Fruit fly (Drosophila melanogaster) whole organism, wandering third instar larva: ENCODE results near the gene CG3285.

Experiments
- Abd-B ChIP-seq: fragments of >200 bp; optimal IDR thresholded peaks from 2 replicates; lab custom pipeline; 2017; ENCODE audit warnings: missing biosample characterization, missing genetic modification characterization
- CG32264 ChIP-seq: fragments of 200-800 bp; sonication (Bioruptor generic); optimal IDR thresholded peaks from 2 replicates; lab custom pipeline; 2016; ENCODE audit warnings: missing biosample characterization, missing genetic modification characterization
- CG9705 ChIP-seq: fragments of 200-800 bp; sonication (Bioruptor generic); optimal IDR thresholded peaks from 2 replicates; lab custom pipeline; 2018; ENCODE audit warnings: missing biosample characterization, mild to moderate bottlenecking, missing genetic modification characterization
- CrebA ChIP-seq: fragments of 200-800 bp; sonication (Bioruptor generic); optimal IDR thresholded peaks from 2 replicates; lab custom pipeline; 2016; ENCODE audit warnings: missing biosample characterization, mild to moderate bottlenecking, missing genetic modification characterization, borderline replicate concordance
- Dfd ChIP-seq: fragments of >200 bp; optimal IDR thresholded peaks from 2 replicates; lab custom pipeline; 2017; ENCODE audit warnings: missing biosample characterization, missing genetic modification characterization
- Dif ChIP-seq: fragments of 200-275, 200-300 bp; sonication (Bioruptor generic); optimal IDR thresholded peaks from 2 replicates; lab custom pipeline; 2018; ENCODE audit warnings: missing biosample characterization, missing genetic modification characterization; ENCODE audit not compliant: partially characterized antibody
- GATAd ChIP-seq: sonication (Bioruptor generic); optimal IDR thresholded peaks from 2 replicates; lab custom pipeline; 2016; ENCODE audit warnings: missing biosample characterization, missing genetic modification characterization
- HLH106 ChIP-seq: fragments of 200-800 bp; optimal IDR thresholded peaks from 3 replicates; lab custom pipeline; 2019; ENCODE audit warnings: missing biosample characterization, mild to moderate bottlenecking, missing genetic modification characterization, moderate library complexity
- Hnf4 ChIP-seq: fragments of 200-800 bp; sonication (Bioruptor generic); optimal IDR thresholded peaks from 2 replicates; lab custom pipeline; 2016; ENCODE audit warnings: missing biosample characterization, mild to moderate bottlenecking, missing genetic modification characterization
- Hr78 ChIP-seq: fragments of >200 bp; optimal IDR thresholded peaks from 2 replicates; lab custom pipeline; 2017; ENCODE audit warnings: missing biosample characterization, missing genetic modification characterization
- Jra ChIP-seq: sonication (Bioruptor generic); optimal IDR thresholded peaks from 2 replicates; lab custom pipeline; 2016; ENCODE audit warnings: missing biosample characterization, missing genetic modification characterization
- Mio ChIP-seq: sonication (Bioruptor generic); optimal IDR thresholded peaks from 2 replicates; lab custom pipeline; 2016; ENCODE audit warnings: missing biosample characterization, missing genetic modification characterization
- Myc ChIP-seq: fragments of >200 bp; optimal IDR thresholded peaks from 2 replicates; lab custom pipeline; 2017
- N ChIP-seq: fragments of >200 bp; optimal IDR thresholded peaks from 2 replicates; lab custom pipeline; 2018; ENCODE audit warnings: missing biosample characterization, missing external identifiers, missing genetic modification characterization
- OdsH ChIP-seq: fragments of 200-800 bp; sonication (Bioruptor generic); optimal IDR thresholded peaks from 2 replicates; lab custom pipeline; 2016; ENCODE audit warnings: missing biosample characterization, mild to moderate bottlenecking, missing genetic modification characterization
- Rel ChIP-seq, 2 experiments: fragments of 200-800 bp; sonication (Bioruptor generic) in 1 of 2; optimal IDR thresholded peaks; 2 replicates in 1 of 2; 3 replicates in 1 of 2; lab custom pipeline; 2016 to 2019; ENCODE audit warnings: mild to moderate bottlenecking in 2 of 2, missing biosample characterization in 2 of 2, missing genetic modification characterization in 2 of 2, moderate library complexity in 1 of 2
- Sp1 ChIP-seq: fragments of 200-800 bp; sonication (Bioruptor generic); optimal IDR thresholded peaks from 3 replicates; lab custom pipeline; 2019; ENCODE audit warnings: missing biosample characterization, mild to moderate bottlenecking, missing genetic modification characterization, moderate library complexity
- Vsx2 ChIP-seq: fragments of 200-300, 225-300 bp; sonication (Bioruptor generic); optimal IDR thresholded peaks from 2 replicates; lab custom pipeline; 2018; ENCODE audit warnings: missing biosample characterization, missing genetic modification characterization; ENCODE audit not compliant: partially characterized antibody
- br ChIP-seq: fragments of 200-800 bp; sonication (Bioruptor generic); optimal IDR thresholded peaks from 2 replicates; lab custom pipeline; 2016; ENCODE audit warnings: missing biosample characterization, missing genetic modification characterization
- brk ChIP-seq: fragments of 200-800 bp; sonication (Bioruptor generic); optimal IDR thresholded peaks from 2 replicates; lab custom pipeline; 2016; ENCODE audit warnings: missing biosample characterization, mild to moderate bottlenecking, missing genetic modification characterization
- dl ChIP-seq, 2 experiments: fragments of 175-275, 200-275 bp in 1 of 2; fragments of 200-275 bp in 1 of 2; sonication (Bioruptor generic); optimal IDR thresholded peaks; lab custom pipeline; 2018; ENCODE audit warnings: mild to moderate bottlenecking in 2 of 2, missing biosample characterization in 2 of 2, missing genetic modification characterization in 2 of 2, moderate library complexity in 2 of 2; ENCODE audit not compliant: partially characterized antibody in 2 of 2, insufficient read depth in 1 of 2
- dmrt93B ChIP-seq: fragments of 200-800 bp; sonication (Bioruptor generic); optimal IDR thresholded peaks from 2 replicates; lab custom pipeline; 2018; ENCODE audit warnings: missing biosample characterization, mild to moderate bottlenecking, missing genetic modification characterization
- dsf ChIP-seq: sonication (Bioruptor generic); optimal IDR thresholded peaks from 2 replicates; lab custom pipeline; 2016; ENCODE audit warnings: missing biosample characterization, missing genetic modification characterization, borderline replicate concordance
- ey ChIP-seq: fragments of 200-800 bp; sonication (Bioruptor generic); optimal IDR thresholded peaks from 2 replicates; lab custom pipeline; 2016; ENCODE audit warnings: missing biosample characterization, missing genetic modification characterization
- foxo ChIP-seq, 2 experiments: fragments of 200-800 bp; sonication (Bioruptor generic); optimal IDR thresholded peaks; 2 replicates in 1 of 2; 3 replicates in 1 of 2; lab custom pipeline; 2016 to 2017; ENCODE audit warnings: missing biosample characterization in 2 of 2, missing genetic modification characterization in 2 of 2
- fru ChIP-seq: fragments of 200-800 bp; sonication (Bioruptor generic); optimal IDR thresholded peaks from 3 replicates; lab custom pipeline; 2016; ENCODE audit warnings: missing biosample characterization, mild to moderate bottlenecking, missing genetic modification characterization
- h ChIP-seq: fragments of 200-800 bp; sonication (Bioruptor generic); optimal IDR thresholded peaks from 3 replicates; lab custom pipeline; 2016; ENCODE audit warnings: missing biosample characterization, mild to moderate bottlenecking, missing genetic modification characterization
- jim ChIP-seq: fragments of 175-275, 200-325 bp; sonication (Bioruptor generic); optimal IDR thresholded peaks from 2 replicates; lab custom pipeline; 2016; ENCODE audit warnings: missing biosample characterization, mild to moderate bottlenecking, missing genetic modification characterization
- lola ChIP-seq: fragments of >200 bp; optimal IDR thresholded peaks from 2 replicates; lab custom pipeline; 2017; ENCODE audit warnings: missing biosample characterization, missing genetic modification characterization
- pan ChIP-seq: fragments of >200 bp; optimal IDR thresholded peaks from 2 replicates; lab custom pipeline; 2017
- psq ChIP-seq: fragments of 200-800 bp; sonication (Bioruptor generic); optimal IDR thresholded peaks from 3 replicates; lab custom pipeline; 2017; ENCODE audit warnings: missing biosample characterization, mild to moderate bottlenecking, missing genetic modification characterization, moderate library complexity
- rgr ChIP-seq: fragments of 200-800 bp; sonication (Bioruptor generic); optimal IDR thresholded peaks from 3 replicates; lab custom pipeline; 2016; ENCODE audit warnings: missing biosample characterization, mild to moderate bottlenecking, missing genetic modification characterization
- sage ChIP-seq: fragments of 200-800 bp; sonication (Bioruptor generic); optimal IDR thresholded peaks from 2 replicates; lab custom pipeline; 2016; ENCODE audit warnings: missing biosample characterization, mild to moderate bottlenecking, missing genetic modification characterization
- sv ChIP-seq: fragments of 200-800 bp; sonication (Bioruptor generic); optimal IDR thresholded peaks from 3 replicates; lab custom pipeline; 2016; ENCODE audit warnings: missing biosample characterization, missing genetic modification characterization
- tai ChIP-seq: sonication (Bioruptor generic); optimal IDR thresholded peaks from 2 replicates; lab custom pipeline; 2016; ENCODE audit warnings: missing biosample characterization, missing genetic modification characterization
- usp ChIP-seq: fragments of >200 bp; optimal IDR thresholded peaks from 2 replicates; lab custom pipeline; 2017; ENCODE audit warnings: missing biosample characterization, missing genetic modification characterization
- woc ChIP-seq: sonication (Bioruptor generic); optimal IDR thresholded peaks from 2 replicates; lab custom pipeline; 2016; ENCODE audit warnings: missing biosample characterization, mild to moderate bottlenecking, missing genetic modification characterization

Gene CG3285

DNA sequence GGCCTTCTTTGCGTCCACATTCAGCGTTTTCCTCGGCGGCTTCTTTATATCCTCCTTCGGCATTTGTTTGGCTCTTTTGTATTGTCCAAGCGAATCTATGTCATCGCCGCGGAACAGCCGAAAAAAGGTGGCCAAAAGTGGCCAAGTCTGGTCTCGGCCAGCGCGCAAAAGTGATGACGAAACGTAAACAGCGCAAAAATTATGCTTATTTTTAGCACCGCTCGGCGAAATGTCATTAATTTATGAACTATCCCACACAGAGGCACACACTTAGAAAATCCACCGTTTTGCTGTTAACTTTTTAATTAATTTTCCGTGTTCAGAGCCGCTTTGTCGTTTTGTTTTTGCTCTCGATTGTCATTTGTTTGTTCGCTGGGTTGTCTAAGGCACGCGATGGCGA, 40.2 kb downstream of the CG3285 start:
- TF ChIP-seq jim (no peak), N (GFP tag; lab: Kevin White, UChicago) (no peak), Sp1 (GFP tag; lab: Kevin White, UChicago) (no peak), CrebA (no peak), Hr78 (GFP tag; lab: Kevin White, UChicago) (no peak), Myc (lab: Kevin White, UChicago) (no peak), usp (GFP tag; lab: Kevin White, UChicago) (no peak), HLH106 (tag; lab: Kevin White, UChicago) (no peak), sage (no peak), fru (GFP tag; lab: Kevin White, UChicago) (no peak), Hnf4 (GFP tag; lab: Kevin White, UChicago) (no peak), Rel (GFP tag; optimal IDR thresholded peaks at IDR 0.05; lab: Kevin White, UChicago) (no peak), Rel (tag; optimal IDR thresholded peaks at IDR 0.05; lab: Kevin White, UChicago) (no peak)

DNA sequence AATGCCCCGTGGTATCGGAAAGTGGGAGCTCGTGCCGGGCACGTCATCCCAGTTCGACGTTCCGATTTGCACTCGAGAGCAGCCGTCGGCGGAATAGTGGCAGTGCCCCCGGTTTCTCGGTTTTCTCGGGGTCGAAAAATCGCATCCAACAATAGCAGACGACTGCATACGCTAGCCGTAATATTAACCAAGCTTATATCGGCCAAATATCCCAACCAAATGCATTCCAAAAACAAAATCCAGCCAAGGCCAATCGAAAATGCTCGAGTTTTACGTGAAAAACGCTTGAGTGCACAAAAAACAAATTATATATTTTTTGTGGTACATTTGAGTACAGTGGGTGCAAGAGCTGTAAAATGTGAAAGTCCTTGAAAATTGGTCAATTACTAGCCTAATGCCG, 40.6 kb downstream of the CG3285 start:
- no peak for TF ChIP-seq brk (GFP tag; lab: Kevin White, UChicago)

DNA sequence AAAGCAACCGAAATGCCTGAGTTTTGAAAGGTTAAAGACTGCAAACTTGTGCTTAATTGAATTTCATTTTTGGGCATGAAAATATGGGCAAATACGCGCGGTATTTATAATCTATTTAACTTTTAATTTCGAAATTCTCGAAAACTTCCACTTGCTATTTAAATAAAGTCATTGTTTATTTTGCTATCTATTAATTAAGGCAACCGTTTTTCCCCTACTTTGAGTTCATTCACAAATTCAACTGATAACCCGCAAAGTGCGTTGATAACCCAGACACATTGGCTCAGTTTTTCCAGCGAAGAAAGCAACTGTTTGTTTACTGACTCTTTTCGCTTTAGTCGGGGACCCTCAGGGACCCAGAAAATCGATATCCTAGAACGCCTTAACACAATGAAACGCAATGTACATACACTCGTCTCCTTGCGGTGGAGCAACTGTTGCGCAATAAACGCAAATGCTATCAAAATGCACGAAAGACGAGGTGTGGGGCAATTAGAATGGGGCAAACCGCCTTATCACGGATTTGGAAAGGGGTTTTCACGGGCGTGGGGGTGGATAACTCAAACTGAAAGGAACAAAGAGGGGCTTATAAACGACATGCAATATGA, 41.2 kb downstream of the CG3285 start:
- no peak for TF ChIP-seq HLH106 (tag; lab: Kevin White, UChicago)
- no peak for TF ChIP-seq Rel (GFP tag; optimal IDR thresholded peaks at IDR 0.05; lab: Kevin White, UChicago)
- TF ChIP-seq Rel (tag; optimal IDR thresholded peaks at IDR 0.05; lab: Kevin White, UChicago): peak; percentile 94
- no peak for TF ChIP-seq Sp1 (GFP tag; lab: Kevin White, UChicago)
- no peak for TF ChIP-seq dl (GFP tag; optimal IDR thresholded peaks at IDR 0.05; lab: Kevin White, UChicago; ENCODE audit: insufficient read depth in 1 of 2, partially characterized antibody in 2 of 2)

DNA sequence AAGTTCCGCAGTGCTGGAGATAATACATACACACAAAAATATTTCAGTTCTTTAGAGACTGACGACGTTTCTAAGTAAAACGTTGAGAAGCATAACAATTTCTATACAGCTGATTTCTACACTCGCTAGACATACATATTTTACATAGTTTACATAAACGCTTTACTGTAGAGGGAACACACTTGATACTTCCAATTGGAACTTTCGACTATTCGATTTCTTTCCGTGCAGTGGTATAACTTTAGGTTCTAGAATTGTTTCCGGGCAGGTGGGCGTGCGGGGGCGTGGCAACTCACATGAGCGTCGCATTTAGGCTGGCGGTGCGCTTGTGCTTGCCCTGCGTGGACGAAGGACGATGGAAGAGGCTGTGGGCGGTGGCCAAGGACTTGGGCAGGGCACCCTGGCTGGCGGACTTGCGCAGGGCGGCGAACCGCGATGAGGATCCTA, 41.8 kb downstream of the CG3285 start:
- TF ChIP-seq foxo (GFP tag; optimal IDR thresholded peaks at IDR 0.05; lab: Kevin White, UChicago) (peak in 1 of 2 experiments; percentile 10), GATAd (no peak), usp (GFP tag; lab: Kevin White, UChicago) (no peak), Hnf4 (GFP tag; lab: Kevin White, UChicago) (peak; percentile 12), Vsx2 (GFP tag; lab: Kevin White, UChicago) (no peak), fru (GFP tag; lab: Kevin White, UChicago) (peak; percentile 19), HLH106 (tag; lab: Kevin White, UChicago) (peak; percentile 31), jim (no peak), psq (peak; percentile 13)
- TF ChIP-seq, all 38 proteins: peak for 5

DNA sequence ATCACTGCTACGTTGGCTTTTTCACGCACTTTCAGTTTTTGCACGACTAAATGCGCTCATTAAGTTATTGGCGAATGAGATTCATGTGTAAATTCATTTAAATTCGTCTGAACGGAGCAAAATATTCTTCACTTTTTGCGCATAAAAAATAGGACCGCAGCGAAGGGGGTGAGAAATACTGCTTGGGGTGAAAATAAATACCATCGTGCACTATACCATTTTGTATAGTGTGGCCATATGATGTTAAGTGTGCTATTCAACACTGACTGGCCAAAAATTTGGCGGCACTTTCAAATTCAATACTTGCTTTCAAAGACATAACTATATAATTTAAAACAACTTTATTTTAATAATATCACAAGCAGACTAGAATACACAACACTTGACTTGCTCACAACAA, 42.5 kb downstream of the CG3285 start, which contains the start of gene GramD1B:
TSS of gene GramD1B (minus strand) at position 131 of the 400 bp plus-strand sequence.
- TF ChIP-seq dmrt93B (GFP tag; lab: Kevin White, UChicago) (no peak), brk (GFP tag; lab: Kevin White, UChicago) (no peak), usp (GFP tag; lab: Kevin White, UChicago) (no peak), psq (no peak), woc (GFP tag; lab: Kevin White, UChicago) (no peak), h (GFP tag; lab: Kevin White, UChicago) (peak; percentile 46), Myc (lab: Kevin White, UChicago) (no peak), Dif (GFP tag; lab: Kevin White, UChicago) (no peak), GATAd (no peak), ey (no peak), br (GFP tag; lab: Kevin White, UChicago) (no peak), Sp1 (GFP tag; lab: Kevin White, UChicago) (peak; percentile 13), Vsx2 (GFP tag; lab: Kevin White, UChicago) (no peak), CrebA (no peak), tai (GFP tag; lab: Kevin White, UChicago) (no peak), N (GFP tag; lab: Kevin White, UChicago) (no peak), lola (no peak), fru (GFP tag; lab: Kevin White, UChicago) (no peak), dsf (GFP tag; lab: Kevin White, UChicago) (no peak), CG9705 (no peak), Hr78 (GFP tag; lab: Kevin White, UChicago) (no peak), Jra (GFP tag; lab: Kevin White, UChicago) (peak; percentile 6), HLH106 (tag; lab: Kevin White, UChicago) (peak; percentile 21), Dfd (GFP tag; lab: Kevin White, UChicago) (no peak), foxo (GFP tag; optimal IDR thresholded peaks at IDR 0.05; lab: Kevin White, UChicago) (peak in 1 of 2 experiments; percentile 23), sage (no peak), dl (GFP tag; optimal IDR thresholded peaks at IDR 0.05; lab: Kevin White, UChicago; ENCODE audit: insufficient read depth in 1 of 2, partially characterized antibody in 2 of 2) (no peak), sv (GFP tag; lab: Kevin White, UChicago) (no peak), CG32264 (GFP tag; lab: Kevin White, UChicago) (no peak), rgr (peak; percentile 24), pan (lab: Kevin White, UChicago) (no peak), Abd-B (GFP tag; lab: Kevin White, UChicago) (no peak), jim (no peak), Rel (GFP tag; optimal IDR thresholded peaks at IDR 0.05; lab: Kevin White, UChicago) (no peak), Rel (tag; optimal IDR thresholded peaks at IDR 0.05; lab: Kevin White, UChicago) (peak; percentile 45), OdsH (no peak), Mio (no peak)
